Worm (Caenorhabditis elegans) whole organism, L1 larva: ENCODE data around the gene F01G10.6.

Source experiments
- alr-1 ChIP-seq: fragments of 200-800 bp; sonication (Bioruptor generic); optimal IDR thresholded peaks from 2 replicates; lab custom pipeline; 2018; ENCODE audit warnings: borderline replicate concordance, mild to moderate bottlenecking, missing genetic modification characterization, missing compliant biosample characterization
- elt-2 ChIP-seq: sonication (generic microtip); optimal IDR thresholded peaks from 2 replicates; lab custom pipeline; 2016; ENCODE audit warnings: missing genetic modification characterization, mild to moderate bottlenecking, inconsistent platforms, missing compliant biosample characterization, missing genetic modification reagents
- mab-9 ChIP-seq: fragments of 200-800 bp; sonication (Bioruptor generic); IDR thresholded peaks from 2 replicates; pipeline ENCODE4 v1.3.6; 2022; ENCODE audit warnings: missing genetic modification reagents, missing genetic modification characterization, missing compliant biosample characterization
- mdl-1 ChIP-seq, 2 experiments: fragments of 150-350 bp; optimal IDR thresholded peaks; 2 replicates each; lab custom pipeline; 2014 to 2017; ENCODE audit warnings: missing biosample characterization in 2 of 2, missing genetic modification characterization in 2 of 2, inconsistent platforms in 1 of 2
- nhr-12 ChIP-seq: sonication (generic microtip); optimal IDR thresholded peaks from 2 replicates; lab custom pipeline; 2017; ENCODE audit warnings: missing biosample characterization, missing genetic modification characterization
- nhr-19 ChIP-seq: fragments of 200-800 bp; sonication (Bioruptor generic); conservative IDR thresholded peaks from 2 replicates; pipeline ENCODE4 v1.3.6; 2022; ENCODE audit warnings: missing genetic modification characterization, missing compliant biosample characterization
- nhr-237 ChIP-seq: fragments of 150-350 bp; optimal IDR thresholded peaks from 2 replicates; lab custom pipeline; 2014; ENCODE audit warnings: missing biosample characterization, missing genetic modification characterization
- pqm-1 ChIP-seq: sonication (generic microtip); optimal IDR thresholded peaks from 3 replicates; lab custom pipeline; 2017; ENCODE audit warnings: missing biosample characterization, missing genetic modification characterization
- skn-1 ChIP-seq: fragments of 150-350 bp; optimal IDR thresholded peaks from 2 replicates; lab custom pipeline; 2014; ENCODE audit warnings: missing biosample characterization, missing genetic modification characterization
- swsn-7 ChIP-seq: sonication (generic microtip); optimal IDR thresholded peaks from 2 replicates; lab custom pipeline; 2016; ENCODE audit warnings: missing genetic modification characterization, missing compliant biosample characterization
- zag-1 ChIP-seq: fragments of 150-350 bp; optimal IDR thresholded peaks from 2 replicates; lab custom pipeline; 2014; ENCODE audit warnings: missing biosample characterization, missing genetic modification characterization
- ztf-11 ChIP-seq, 2 experiments: sonication (generic microtip); optimal IDR thresholded peaks; 2 replicates each; lab custom pipeline; 2016 to 2017; ENCODE audit warnings: missing genetic modification characterization in 2 of 2, missing biosample characterization in 1 of 2, missing compliant biosample characterization in 1 of 2

- TF ChIP-seq skn-1 (tag; lab: Kevin White, UChicago) (no peak), nhr-19 (no peak), pqm-1 (tag; lab: Kevin White, UChicago) (no peak), nhr-12 (tag; lab: Kevin White, UChicago) (no peak), nhr-237 (tag; lab: Kevin White, UChicago) (no peak), alr-1 (tag; lab: Kevin White, UChicago) (no peak), mab-9 (GFP tag; lab: Robert Waterston, UW) (no peak), elt-2 (tag; lab: Kevin White, UChicago) (no peak), swsn-7 (no peak), ztf-11 (tag; optimal IDR thresholded peaks at IDR 0.05; lab: Kevin White, UChicago) (no peak), mdl-1 (tag; optimal IDR thresholded peaks at IDR 0.05; lab: Kevin White, UChicago) (no peak), zag-1 (no peak)
Measured at ce11 chrIV:10188505-10188904, 38.9 kb downstream of the F01G10.6 start.
